Worm (Caenorhabditis elegans) whole organism, young adult: ENCODE data around the gene Y66D12A.19.
A peak's percentile ranks its signal among the peaks of the same experiment; 100 is the strongest.

Source experiments
- B0019.2 ChIP-seq: fragments of 200-800 bp; sonication (Bioruptor generic); conservative IDR thresholded peaks from 2 replicates; pipeline ENCODE4 v1.3.6; 2022; ENCODE audit warnings: missing genetic modification reagents, missing genetic modification characterization, missing compliant biosample characterization
- B0336.3 ChIP-seq: fragments of 200-800 bp; sonication (Bioruptor generic); IDR thresholded peaks from 2 replicates; pipeline ENCODE4 v1.3.6; 2022; ENCODE audit warnings: missing genetic modification characterization, missing compliant biosample characterization
- C06A6.2 ChIP-seq: fragments of 200-800 bp; sonication (Bioruptor generic); conservative IDR thresholded peaks from 2 replicates; pipeline ENCODE4 v1.3.6; 2022; ENCODE audit warnings: missing genetic modification characterization, missing compliant biosample characterization
- D2030.7 ChIP-seq: fragments of 200-800 bp; sonication (Bioruptor generic); IDR thresholded peaks from 2 replicates; pipeline ENCODE4 v1.3.6; 2022; ENCODE audit warnings: missing genetic modification reagents, missing genetic modification characterization, missing compliant biosample characterization
- F33H1.4 ChIP-seq: fragments of 200-800 bp; sonication (Bioruptor generic); IDR thresholded peaks from 2 replicates; pipeline ENCODE4 v1.3.6; 2022; ENCODE audit warnings: missing genetic modification reagents, missing genetic modification characterization, missing compliant biosample characterization
- F37B4.10 ChIP-seq: fragments of 200-800 bp; sonication (Bioruptor generic); IDR thresholded peaks from 2 replicates; pipeline ENCODE4 v1.3.6; 2022; ENCODE audit warnings: missing genetic modification characterization, missing compliant biosample characterization
- F49E8.2 ChIP-seq: sonication (generic microtip); optimal IDR thresholded peaks from 3 replicates; lab custom pipeline; 2017; ENCODE audit warnings: missing genetic modification characterization, mild to moderate bottlenecking, missing compliant biosample characterization, antibody characterized with exemption, moderate library complexity; ENCODE audit not compliant: insufficient read depth
- K11D2.4 ChIP-seq: fragments of 200-800 bp; sonication (Bioruptor generic); IDR thresholded peaks from 2 replicates; pipeline ENCODE4 v1.3.6; 2022; ENCODE audit warnings: missing genetic modification reagents, missing genetic modification characterization, missing compliant biosample characterization
- T26A5.8 ChIP-seq: sonication (generic microtip); optimal IDR thresholded peaks from 2 replicates; lab custom pipeline; 2016; ENCODE audit warnings: missing genetic modification characterization, missing compliant biosample characterization
- Y53G8AR.9 ChIP-seq: fragments of 200-800 bp; sonication (Bioruptor generic); conservative IDR thresholded peaks from 2 replicates; pipeline ENCODE4 v1.3.6; 2022; ENCODE audit warnings: missing genetic modification reagents, missing genetic modification characterization, missing compliant biosample characterization
- Y56A3A.18 ChIP-seq: fragments of 200-800 bp; sonication (Bioruptor generic); IDR thresholded peaks from 2 replicates; pipeline ENCODE4 v1.3.6; 2022; ENCODE audit warnings: missing genetic modification reagents, missing genetic modification characterization, missing compliant biosample characterization
- akir-1 ChIP-seq: fragments of 200-800 bp; sonication (Bioruptor generic); optimal IDR thresholded peaks from 2 replicates; lab custom pipeline; 2018; ENCODE audit warnings: mild to moderate bottlenecking, missing genetic modification characterization, moderate library complexity, missing compliant biosample characterization
- attf-5 ChIP-seq: fragments of 200-800 bp; sonication (Bioruptor generic); optimal IDR thresholded peaks from 2 replicates; lab custom pipeline; 2018; ENCODE audit warnings: mild to moderate bottlenecking, missing genetic modification characterization, missing compliant biosample characterization
- attf-6 ChIP-seq: fragments of 200-800 bp; sonication (Bioruptor generic); IDR thresholded peaks from 2 replicates; pipeline ENCODE4 v1.3.6; 2022; ENCODE audit warnings: missing genetic modification reagents, missing genetic modification characterization, missing compliant biosample characterization
- bed-2 ChIP-seq: fragments of 200-800 bp; sonication (Bioruptor generic); IDR thresholded peaks from 2 replicates; pipeline ENCODE4 v1.3.6; 2022; ENCODE audit warnings: missing genetic modification reagents, missing genetic modification characterization, missing compliant biosample characterization
- ceh-100 ChIP-seq: fragments of 200-800 bp; sonication (Bioruptor generic); IDR thresholded peaks from 2 replicates; pipeline ENCODE4 v1.3.6; 2022; ENCODE audit warnings: missing genetic modification reagents, missing genetic modification characterization, missing compliant biosample characterization
- ceh-91 ChIP-seq: fragments of 200-800 bp; sonication (Bioruptor generic); IDR thresholded peaks from 2 replicates; pipeline ENCODE4 v1.3.6; 2022; ENCODE audit warnings: missing genetic modification reagents, missing genetic modification characterization, missing compliant biosample characterization
- dox-1 ChIP-seq: fragments of 200-800 bp; sonication (Bioruptor generic); IDR thresholded peaks from 2 replicates; pipeline ENCODE4 v1.3.6; 2022; ENCODE audit warnings: missing genetic modification reagents, missing genetic modification characterization, missing compliant biosample characterization
- efl-1 ChIP-seq: fragments of 150-350 bp; optimal IDR thresholded peaks from 2 replicates; lab custom pipeline; 2014; ENCODE audit warnings: missing biosample characterization, missing genetic modification reagents, missing genetic modification characterization
- him-1 ChIP-seq: sonication (generic microtip); optimal IDR thresholded peaks from 2 replicates; lab custom pipeline; 2016; ENCODE audit warnings: missing genotype, missing genetic modification reagents, missing genetic modification characterization, missing compliant biosample characterization
- hlh-12 ChIP-seq: sonication (generic microtip); optimal IDR thresholded peaks from 2 replicates; lab custom pipeline; 2016; ENCODE audit warnings: missing genetic modification characterization, missing compliant biosample characterization
- hmg-1.2 ChIP-seq: fragments of 200-800 bp; sonication (Bioruptor generic); IDR thresholded peaks from 2 replicates; pipeline ENCODE4 v1.3.6; 2022; ENCODE audit warnings: missing genetic modification reagents, missing genetic modification characterization, missing compliant biosample characterization
- let-607 ChIP-seq, 2 experiments: fragments of 200-800 bp in 1 of 2; sonication (Bioruptor generic) in 1 of 2; sonication (generic microtip) in 1 of 2; optimal IDR thresholded peaks; 2 replicates each; lab custom pipeline; 2016 to 2018; ENCODE audit warnings: mild to moderate bottlenecking in 2 of 2, missing compliant biosample characterization in 2 of 2, missing genetic modification characterization in 2 of 2, moderate library complexity in 2 of 2, missing genotype in 1 of 2
- lir-1 ChIP-seq: fragments of 200-800 bp; sonication (Bioruptor generic); conservative IDR thresholded peaks from 2 replicates; pipeline ENCODE4 v1.3.6; 2022; ENCODE audit warnings: missing genetic modification reagents, missing genetic modification characterization, missing compliant biosample characterization
- madf-3 ChIP-seq: fragments of 200-800 bp; sonication (Bioruptor generic); IDR thresholded peaks from 2 replicates; pipeline ENCODE4 v1.3.6; 2022; ENCODE audit warnings: missing genetic modification reagents, missing genetic modification characterization, missing compliant biosample characterization
- madf-6 ChIP-seq: fragments of 200-800 bp; sonication (Bioruptor generic); IDR thresholded peaks from 2 replicates; pipeline ENCODE4 v1.3.6; 2022; ENCODE audit warnings: missing genetic modification reagents, missing genetic modification characterization, missing compliant biosample characterization
- mcd-1 ChIP-seq: fragments of 200-800 bp; sonication (Bioruptor generic); IDR thresholded peaks from 2 replicates; pipeline ENCODE4 v1.3.6; 2022; ENCODE audit warnings: missing genetic modification reagents, missing genetic modification characterization, missing compliant biosample characterization
- mes-4 ChIP-seq: sonication (generic microtip); optimal IDR thresholded peaks from 2 replicates; lab custom pipeline; 2016; ENCODE audit warnings: missing genotype, missing genetic modification characterization, missing compliant biosample characterization
- pbrm-1 ChIP-seq: fragments of 200-800 bp; sonication (Bioruptor generic); IDR thresholded peaks from 2 replicates; pipeline ENCODE4 v1.3.6; 2022; ENCODE audit warnings: missing genetic modification reagents, missing genetic modification characterization, missing compliant biosample characterization
- rcor-1 ChIP-seq: fragments of 200-800 bp; sonication (Bioruptor generic); IDR thresholded peaks from 2 replicates; pipeline ENCODE4 v1.3.6; 2022; ENCODE audit warnings: missing genetic modification reagents, missing genetic modification characterization, missing compliant biosample characterization
- sea-2 ChIP-seq: fragments of 200-800 bp; sonication (Bioruptor generic); IDR thresholded peaks from 2 replicates; pipeline ENCODE4 v1.3.6; 2022; ENCODE audit warnings: missing genetic modification characterization, missing compliant biosample characterization
- snpc-1.1 ChIP-seq: sonication (generic microtip); optimal IDR thresholded peaks from 2 replicates; lab custom pipeline; 2017; ENCODE audit warnings: missing genetic modification characterization, mild to moderate bottlenecking, missing compliant biosample characterization, antibody characterized with exemption, moderate library complexity, missing genotype, missing genetic modification reagents; ENCODE audit not compliant: insufficient read depth
- snpc-1.3 ChIP-seq: sonication (generic microtip); optimal IDR thresholded peaks from 2 replicates; lab custom pipeline; 2017; ENCODE audit warnings: missing genetic modification characterization, mild to moderate bottlenecking, missing compliant biosample characterization, antibody characterized with exemption, moderate library complexity, missing genotype, missing genetic modification reagents; ENCODE audit not compliant: insufficient read depth
- somi-1 ChIP-seq: fragments of 200-800 bp; sonication (Bioruptor generic); optimal IDR thresholded peaks from 2 replicates; lab custom pipeline; 2018; ENCODE audit warnings: mild to moderate bottlenecking, missing genetic modification characterization, missing compliant biosample characterization
- tbp1 ChIP-seq: fragments of 200-800 bp; sonication (Bioruptor generic); optimal IDR thresholded peaks from 2 replicates; lab custom pipeline; 2018; ENCODE audit warnings: mild to moderate bottlenecking, missing genetic modification characterization, missing compliant biosample characterization
- tbx-9 ChIP-seq: sonication (generic microtip); optimal IDR thresholded peaks from 2 replicates; lab custom pipeline; 2016; ENCODE audit warnings: borderline replicate concordance, missing genetic modification characterization, inconsistent platforms, missing compliant biosample characterization
- unc-62 ChIP-seq: fragments of 150-350 bp; optimal IDR thresholded peaks from 2 replicates; lab custom pipeline; 2014; ENCODE audit warnings: missing biosample characterization, missing genetic modification reagents, missing genetic modification characterization
- zfh-2 ChIP-seq: fragments of 200-800 bp; sonication (Bioruptor generic); conservative IDR thresholded peaks from 2 replicates; pipeline ENCODE4 v1.3.6; 2022; ENCODE audit warnings: missing genetic modification reagents, missing genetic modification characterization, missing compliant biosample characterization
- ztf-22 ChIP-seq: fragments of 200-800 bp; sonication (Bioruptor generic); optimal IDR thresholded peaks from 2 replicates; lab custom pipeline; 2018; ENCODE audit warnings: mild to moderate bottlenecking, missing genetic modification characterization, moderate library complexity, missing compliant biosample characterization
- ztf-25 ChIP-seq: fragments of 200-800 bp; sonication (Bioruptor generic); IDR thresholded peaks from 2 replicates; pipeline ENCODE4 v1.3.6; 2022; ENCODE audit warnings: missing genetic modification reagents, missing genetic modification characterization, missing compliant biosample characterization
- ztf-26 ChIP-seq: sonication (generic microtip); optimal IDR thresholded peaks from 2 replicates; lab custom pipeline; 2017; ENCODE audit warnings: missing genetic modification characterization, missing compliant biosample characterization

The Y66D12A.19 gene

ce11 chrIII:11524073-11524472 is 15.2 kb downstream of the Y66D12A.19 start (continued):
- TF ChIP-seq hmg-1.2 (GFP tag; lab: Robert Waterston, UW) (peak; percentile 94), madf-3 (GFP tag; lab: Robert Waterston, UW) (0 out of 2 replicates have a peak, but pooled peaks have one; percentile 73), ztf-22 (no peak), somi-1 (no peak), madf-6 (GFP tag; lab: Robert Waterston, UW) (peak; percentile 96), zfh-2 (GFP tag; lab: Robert Waterston, UW) (no peak), hlh-12 (no peak), ztf-25 (GFP tag; lab: Robert Waterston, UW) (no peak), ceh-91 (peak; percentile 60; the same call in 1 of the 2 replicates), F37B4.10 (GFP tag; lab: Robert Waterston, UW) (no peak), ztf-26 (tag; lab: Kevin White, UChicago) (no peak), lir-1 (no peak), bed-2 (GFP tag; lab: Robert Waterston, UW) (no peak), rcor-1 (GFP tag; lab: Robert Waterston, UW) (0 out of 2 replicates have a peak, but pooled peaks have one; percentile 21), C06A6.2 (GFP tag; lab: Robert Waterston, UW) (no peak), Y56A3A.18 (GFP tag; lab: Robert Waterston, UW) (no peak), B0336.3 (GFP tag; lab: Robert Waterston, UW) (0 out of 2 replicates have a peak, but pooled peaks have one; percentile 45), F33H1.4 (peak; percentile 97), snpc-1.1 (tag; lab: Kevin White, UChicago) (no peak), mcd-1 (peak; percentile 65), ceh-100 (GFP tag; lab: Robert Waterston, UW) (peak; percentile 52; the same call in 1 of the 2 replicates), attf-5 (GFP tag; lab: Kevin White, UChicago) (no peak), mes-4 (tag; lab: Kevin White, UChicago) (no peak), efl-1 (GFP tag; lab: Kevin White, UChicago) (peak; percentile 42), pbrm-1 (GFP tag; lab: Robert Waterston, UW) (peak; percentile 39; the same call in 1 of the 2 replicates), Y53G8AR.9 (GFP tag; lab: Robert Waterston, UW) (no peak), let-607 (tag; optimal IDR thresholded peaks at IDR 0.05; lab: Kevin White, UChicago) (no peak), F49E8.2 (tag; lab: Kevin White, UChicago) (peak; percentile 74), K11D2.4 (GFP tag; lab: Robert Waterston, UW) (no peak), him-1 (tag; lab: Kevin White, UChicago) (no peak), D2030.7 (GFP tag; lab: Robert Waterston, UW) (peak; percentile 84), tbp1 (GFP tag; lab: Kevin White, UChicago) (peak; percentile 17), sea-2 (GFP tag; lab: Robert Waterston, UW) (no peak), dox-1 (GFP tag; lab: Robert Waterston, UW) (peak; percentile 42; the same call in 1 of the 2 replicates), snpc-1.3 (tag; lab: Kevin White, UChicago) (peak; percentile 84)
- TF ChIP-seq, all 124 proteins: peak for 24

ce11 chrIII:11526396-11526795 is 17.5 kb downstream of the Y66D12A.19 start, which contains the start of gene xpb-1:
xpb-1 (plus strand) TSS chrIII:11526657.
- TF ChIP-seq T26A5.8 (no peak), tbx-9 (tag; lab: Kevin White, UChicago) (no peak), unc-62 (GFP tag; lab: Kevin White, UChicago) (no peak), akir-1 (GFP tag; lab: Kevin White, UChicago) (no peak), ceh-100 (GFP tag; lab: Robert Waterston, UW) (no peak), attf-6 (GFP tag; lab: Robert Waterston, UW) (no peak), B0019.2 (no peak)
